Worm (Caenorhabditis elegans) whole organism, L4 larva: ENCODE results near the gene tra-4.

Experiments
- daf-8 ChIP-seq: fragments of 200-800 bp; sonication (Bioruptor generic); IDR thresholded peaks from 2 replicates; pipeline ENCODE4 v1.3.6; 2022; ENCODE audit warnings: missing genetic modification characterization, missing compliant biosample characterization
- rbr-2 ChIP-seq: sonication (generic microtip); optimal IDR thresholded peaks from 2 replicates; lab custom pipeline; 2016; ENCODE audit warnings: missing genotype, missing genetic modification characterization, missing compliant biosample characterization
- zag-1 ChIP-seq: fragments of 150-350 bp; optimal IDR thresholded peaks from 2 replicates; lab custom pipeline; 2014; ENCODE audit warnings: missing biosample characterization, missing genetic modification characterization

The tra-4 gene

DNA sequence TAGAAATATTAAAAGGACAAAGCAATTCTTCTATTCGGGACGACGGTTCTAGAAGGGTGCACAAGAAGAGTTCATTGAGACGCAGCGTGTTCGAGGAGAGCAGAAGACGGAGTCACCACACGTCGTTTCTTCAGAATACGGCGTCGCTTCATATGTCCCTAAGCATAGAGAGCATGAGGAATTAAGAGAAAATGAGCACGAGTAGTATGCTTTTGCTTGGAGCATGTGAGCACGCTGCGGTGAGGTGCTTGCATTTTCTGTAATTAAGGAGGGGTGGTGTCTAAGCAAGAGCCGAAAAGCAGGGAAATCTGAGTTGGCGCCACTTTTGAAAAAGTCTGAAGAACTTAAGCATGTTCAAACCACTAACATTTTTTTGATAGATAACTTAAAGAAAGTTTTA lies 50.0 kb downstream of the tra-4 start, which contains the start of gene C14A11.5 (continued):
- TF ChIP-seq rbr-2 (tag; lab: Kevin White, UChicago) (peak; percentile 58), daf-8 (no peak), zag-1 (tag; lab: Kevin White, UChicago) (no peak)
